Worm (Caenorhabditis elegans) whole organism, young adult: ENCODE data around the gene F23G4.1.

Experiments used
- B0336.3 ChIP-seq: fragments of 200-800 bp; sonication (Bioruptor generic); IDR thresholded peaks from 2 replicates; pipeline ENCODE4 v1.3.6; 2022; ENCODE audit warnings: missing genetic modification characterization, missing compliant biosample characterization
- C06A6.2 ChIP-seq: fragments of 200-800 bp; sonication (Bioruptor generic); conservative IDR thresholded peaks from 2 replicates; pipeline ENCODE4 v1.3.6; 2022; ENCODE audit warnings: missing genetic modification characterization, missing compliant biosample characterization
- F37B4.10 ChIP-seq: fragments of 200-800 bp; sonication (Bioruptor generic); IDR thresholded peaks from 2 replicates; pipeline ENCODE4 v1.3.6; 2022; ENCODE audit warnings: missing genetic modification characterization, missing compliant biosample characterization
- F57C9.4 ChIP-seq: sonication (generic microtip); optimal IDR thresholded peaks from 2 replicates; lab custom pipeline; 2017; ENCODE audit warnings: mild to moderate bottlenecking, missing genetic modification characterization, missing compliant biosample characterization
- K11D2.4 ChIP-seq: fragments of 200-800 bp; sonication (Bioruptor generic); IDR thresholded peaks from 2 replicates; pipeline ENCODE4 v1.3.6; 2022; ENCODE audit warnings: missing genetic modification reagents, missing genetic modification characterization, missing compliant biosample characterization
- K12H6.12 ChIP-seq: fragments of 200-800 bp; sonication (Bioruptor generic); optimal IDR thresholded peaks from 2 replicates; lab custom pipeline; 2018; ENCODE audit warnings: mild to moderate bottlenecking, missing genetic modification characterization, missing compliant biosample characterization
- Y53G8AR.9 ChIP-seq: fragments of 200-800 bp; sonication (Bioruptor generic); conservative IDR thresholded peaks from 2 replicates; pipeline ENCODE4 v1.3.6; 2022; ENCODE audit warnings: missing genetic modification reagents, missing genetic modification characterization, missing compliant biosample characterization
- Y56A3A.18 ChIP-seq: fragments of 200-800 bp; sonication (Bioruptor generic); IDR thresholded peaks from 2 replicates; pipeline ENCODE4 v1.3.6; 2022; ENCODE audit warnings: missing genetic modification reagents, missing genetic modification characterization, missing compliant biosample characterization
- akir-1 ChIP-seq: fragments of 200-800 bp; sonication (Bioruptor generic); optimal IDR thresholded peaks from 2 replicates; lab custom pipeline; 2018; ENCODE audit warnings: mild to moderate bottlenecking, missing genetic modification characterization, moderate library complexity, missing compliant biosample characterization
- aptf-2 ChIP-seq: fragments of 200-800 bp; sonication (Bioruptor generic); conservative IDR thresholded peaks from 2 replicates; pipeline ENCODE4 v1.3.6; 2022; ENCODE audit warnings: missing genetic modification reagents, missing genetic modification characterization, missing compliant biosample characterization
- athp-1 ChIP-seq: sonication (generic microtip); optimal IDR thresholded peaks from 2 replicates; lab custom pipeline; 2017; ENCODE audit warnings: mild to moderate bottlenecking, missing genetic modification characterization, missing compliant biosample characterization
- attf-5 ChIP-seq: fragments of 200-800 bp; sonication (Bioruptor generic); optimal IDR thresholded peaks from 2 replicates; lab custom pipeline; 2018; ENCODE audit warnings: mild to moderate bottlenecking, missing genetic modification characterization, missing compliant biosample characterization
- attf-6 ChIP-seq: fragments of 200-800 bp; sonication (Bioruptor generic); IDR thresholded peaks from 2 replicates; pipeline ENCODE4 v1.3.6; 2022; ENCODE audit warnings: missing genetic modification reagents, missing genetic modification characterization, missing compliant biosample characterization
- ceh-40 ChIP-seq: fragments of 200-800 bp; sonication (Bioruptor generic); IDR thresholded peaks from 2 replicates; pipeline ENCODE4 v1.3.6; 2022; ENCODE audit warnings: missing genetic modification characterization, missing compliant biosample characterization
- ceh-58 ChIP-seq: fragments of 200-800 bp; sonication (Bioruptor generic); IDR thresholded peaks from 2 replicates; pipeline ENCODE4 v1.3.6; 2022; ENCODE audit warnings: missing genetic modification characterization, missing compliant biosample characterization
- chd-7 ChIP-seq: sonication (generic microtip); optimal IDR thresholded peaks from 2 replicates; lab custom pipeline; 2016; ENCODE audit warnings: mild to moderate bottlenecking, missing genetic modification characterization, moderate library complexity, missing compliant biosample characterization
- dox-1 ChIP-seq: fragments of 200-800 bp; sonication (Bioruptor generic); IDR thresholded peaks from 2 replicates; pipeline ENCODE4 v1.3.6; 2022; ENCODE audit warnings: missing genetic modification reagents, missing genetic modification characterization, missing compliant biosample characterization
- dpff-1 ChIP-seq: sonication (generic microtip); optimal IDR thresholded peaks from 2 replicates; lab custom pipeline; 2017; ENCODE audit warnings: mild to moderate bottlenecking, missing genetic modification characterization, missing compliant biosample characterization
- egl-44 ChIP-seq: fragments of 200-800 bp; sonication (Bioruptor generic); IDR thresholded peaks from 2 replicates; pipeline ENCODE4 v1.3.6; 2022; ENCODE audit warnings: missing genetic modification reagents, missing genetic modification characterization, missing compliant biosample characterization
- egrh-3 ChIP-seq: fragments of 200-800 bp; sonication (Bioruptor generic); IDR thresholded peaks from 2 replicates; pipeline ENCODE4 v1.3.6; 2022; ENCODE audit warnings: missing genetic modification reagents, missing genetic modification characterization, missing compliant biosample characterization
- ekl-4 ChIP-seq: fragments of 200-800 bp; sonication (Bioruptor generic); IDR thresholded peaks from 2 replicates; pipeline ENCODE4 v1.3.6; 2022; ENCODE audit warnings: missing genetic modification reagents, missing genetic modification characterization, missing compliant biosample characterization
- him-1 ChIP-seq: sonication (generic microtip); optimal IDR thresholded peaks from 2 replicates; lab custom pipeline; 2016; ENCODE audit warnings: missing genotype, missing genetic modification reagents, missing genetic modification characterization, missing compliant biosample characterization
- hrde-1 ChIP-seq: sonication (generic microtip); optimal IDR thresholded peaks from 2 replicates; lab custom pipeline; 2016; ENCODE audit warnings: missing genetic modification characterization, mild to moderate bottlenecking, missing compliant biosample characterization, moderate library complexity, missing genotype, missing genetic modification reagents, borderline replicate concordance
- let-607 ChIP-seq, 2 experiments: fragments of 200-800 bp in 1 of 2; sonication (Bioruptor generic) in 1 of 2; sonication (generic microtip) in 1 of 2; optimal IDR thresholded peaks; 2 replicates each; lab custom pipeline; 2016 to 2018; ENCODE audit warnings: mild to moderate bottlenecking in 2 of 2, missing compliant biosample characterization in 2 of 2, missing genetic modification characterization in 2 of 2, moderate library complexity in 2 of 2, missing genotype in 1 of 2
- lin-26 ChIP-seq: fragments of 200-800 bp; sonication (Bioruptor generic); IDR thresholded peaks from 2 replicates; pipeline ENCODE4 v1.3.6; 2022; ENCODE audit warnings: missing genetic modification reagents, missing genetic modification characterization, missing compliant biosample characterization
- lin-54 ChIP-seq: fragments of 200-800 bp; sonication (Bioruptor generic); optimal IDR thresholded peaks from 2 replicates; lab custom pipeline; 2018; ENCODE audit warnings: mild to moderate bottlenecking, missing genetic modification characterization, missing compliant biosample characterization
- madf-10 ChIP-seq: sonication (generic microtip); optimal IDR thresholded peaks from 2 replicates; lab custom pipeline; 2016; ENCODE audit warnings: mild to moderate bottlenecking, missing genetic modification characterization, missing compliant biosample characterization
- madf-8 ChIP-seq: fragments of 200-800 bp; sonication (Bioruptor generic); conservative IDR thresholded peaks from 2 replicates; pipeline ENCODE4 v1.3.6; 2022; ENCODE audit warnings: missing genetic modification reagents, missing genetic modification characterization, missing compliant biosample characterization
- mel-28 ChIP-seq: sonication (generic microtip); optimal IDR thresholded peaks from 2 replicates; lab custom pipeline; 2016; ENCODE audit warnings: borderline replicate concordance, mild to moderate bottlenecking, missing genetic modification characterization, missing compliant biosample characterization
- nfya-2 ChIP-seq: fragments of 200-800 bp; sonication (Bioruptor generic); IDR thresholded peaks from 2 replicates; pipeline ENCODE4 v1.3.6; 2022; ENCODE audit warnings: missing genetic modification reagents, missing genetic modification characterization, missing compliant biosample characterization
- nhr-27 ChIP-seq: fragments of 200-800 bp; sonication (Bioruptor generic); optimal IDR thresholded peaks from 2 replicates; lab custom pipeline; 2018; ENCODE audit warnings: mild to moderate bottlenecking, missing genetic modification characterization, moderate library complexity, missing compliant biosample characterization
- pbrm-1 ChIP-seq: fragments of 200-800 bp; sonication (Bioruptor generic); IDR thresholded peaks from 2 replicates; pipeline ENCODE4 v1.3.6; 2022; ENCODE audit warnings: missing genetic modification reagents, missing genetic modification characterization, missing compliant biosample characterization
- pha-4 ChIP-seq: fragments of 150-350 bp; sonication (generic microtip); optimal IDR thresholded peaks from 2 replicates; lab custom pipeline; 2014; ENCODE audit warnings: missing biosample characterization, missing genetic modification reagents, missing genetic modification characterization
- rcor-1 ChIP-seq: fragments of 200-800 bp; sonication (Bioruptor generic); IDR thresholded peaks from 2 replicates; pipeline ENCODE4 v1.3.6; 2022; ENCODE audit warnings: missing genetic modification reagents, missing genetic modification characterization, missing compliant biosample characterization
- rec-8 ChIP-seq, 2 experiments: sonication (generic microtip); optimal IDR thresholded peaks; 2 replicates each; lab custom pipeline; 2016; ENCODE audit warnings: mild to moderate bottlenecking in 2 of 2, missing genetic modification characterization in 2 of 2, missing genetic modification reagents in 2 of 2, missing genotype in 2 of 2, missing biosample characterization in 1 of 2, missing compliant biosample characterization in 1 of 2, moderate library complexity in 1 of 2
- rpc-1 ChIP-seq, 2 experiments: fragments of 150-350 bp in 1 of 2; sonication (generic microtip) in 1 of 2; optimal IDR thresholded peaks; 2 replicates each; lab custom pipeline; 2014 to 2018; ENCODE audit warnings: missing biosample characterization in 1 of 2, missing genetic modification characterization in 1 of 2, missing genetic modification reagents in 1 of 2, missing genotype in 1 of 2
- snpc-1.1 ChIP-seq: sonication (generic microtip); optimal IDR thresholded peaks from 2 replicates; lab custom pipeline; 2017; ENCODE audit warnings: missing genetic modification characterization, mild to moderate bottlenecking, missing compliant biosample characterization, antibody characterized with exemption, moderate library complexity, missing genotype, missing genetic modification reagents; ENCODE audit not compliant: insufficient read depth
- snpc-4 ChIP-seq, 5 experiments: fragments of 150-350 bp in 1 of 5; sonication (generic microtip) in 4 of 5; optimal IDR thresholded peaks; 2 replicates each; lab custom pipeline; 2014 to 2018; ENCODE audit warnings: missing genetic modification characterization in 5 of 5, missing biosample characterization in 3 of 5, antibody characterized with exemption in 2 of 5, mild to moderate bottlenecking in 2 of 5, missing compliant biosample characterization in 2 of 5, missing genotype in 2 of 5, moderate library complexity in 2 of 5, missing genetic modification reagents in 1 of 5
- somi-1 ChIP-seq: fragments of 200-800 bp; sonication (Bioruptor generic); optimal IDR thresholded peaks from 2 replicates; lab custom pipeline; 2018; ENCODE audit warnings: mild to moderate bottlenecking, missing genetic modification characterization, missing compliant biosample characterization
- tbx-9 ChIP-seq: sonication (generic microtip); optimal IDR thresholded peaks from 2 replicates; lab custom pipeline; 2016; ENCODE audit warnings: borderline replicate concordance, missing genetic modification characterization, inconsistent platforms, missing compliant biosample characterization
- tlf-1 ChIP-seq: fragments of 200-800 bp; sonication (Bioruptor generic); optimal IDR thresholded peaks from 2 replicates; lab custom pipeline; 2018; ENCODE audit warnings: mild to moderate bottlenecking, missing genetic modification characterization, missing compliant biosample characterization
- unc-62 ChIP-seq: fragments of 150-350 bp; optimal IDR thresholded peaks from 2 replicates; lab custom pipeline; 2014; ENCODE audit warnings: missing biosample characterization, missing genetic modification reagents, missing genetic modification characterization
- zfh-2 ChIP-seq: fragments of 200-800 bp; sonication (Bioruptor generic); conservative IDR thresholded peaks from 2 replicates; pipeline ENCODE4 v1.3.6; 2022; ENCODE audit warnings: missing genetic modification reagents, missing genetic modification characterization, missing compliant biosample characterization
- ztf-18 ChIP-seq: sonication (generic microtip); optimal IDR thresholded peaks from 2 replicates; lab custom pipeline; 2016; ENCODE audit warnings: missing genotype, mild to moderate bottlenecking, missing genetic modification characterization, missing compliant biosample characterization

Gene F23G4.1

ce11 chrX:6609251-6609650 is 6.3 kb upstream of the F23G4.1 start (continued):
- no peak for TF ChIP-seq attf-6 (GFP tag; lab: Robert Waterston, UW)
- TF ChIP-seq athp-1 (tag; lab: Kevin White, UChicago) = no peak
- TF ChIP-seq dpff-1 (tag; lab: Kevin White, UChicago) = no peak
- TF ChIP-seq egrh-3 (GFP tag; lab: Robert Waterston, UW) = no peak
- no peak for TF ChIP-seq snpc-1.1
- peak; percentile 78 for TF ChIP-seq B0336.3 (GFP tag; lab: Robert Waterston, UW)
- TF ChIP-seq akir-1 (GFP tag; lab: Kevin White, UChicago) = no peak
- no peak for TF ChIP-seq rec-8 (tag; optimal IDR thresholded peaks at IDR 0.05; lab: Kevin White, UChicago)
- no peak for TF ChIP-seq rpc-1 (optimal IDR thresholded peaks at IDR 0.05; lab: Kevin White, UChicago)
- no peak for TF ChIP-seq rpc-1 (tag; optimal IDR thresholded peaks at IDR 0.05; lab: Kevin White, UChicago)
- peak; percentile 76; the same call in 1 of the 2 replicates for TF ChIP-seq Y53G8AR.9 (GFP tag; lab: Robert Waterston, UW)
- TF ChIP-seq zfh-2 (GFP tag; lab: Robert Waterston, UW) = no peak
- no peak for TF ChIP-seq hrde-1 (tag; lab: Kevin White, UChicago)
- TF ChIP-seq madf-8 = no peak
- TF ChIP-seq ceh-58 = no peak
- TF ChIP-seq let-607 (tag; optimal IDR thresholded peaks at IDR 0.05; lab: Kevin White, UChicago) = no peak
- no peak for TF ChIP-seq rcor-1 (GFP tag; lab: Robert Waterston, UW)
- no peak for TF ChIP-seq unc-62 (GFP tag; lab: Kevin White, UChicago)
- TF ChIP-seq dox-1 (GFP tag; lab: Robert Waterston, UW) = 0 out of 2 replicates have a peak, but pooled peaks have one; percentile 5
- TF ChIP-seq Y56A3A.18 (GFP tag; lab: Robert Waterston, UW) = peak; percentile 62; the same call in 1 of the 2 replicates
- no peak for TF ChIP-seq lin-26
- TF ChIP-seq tbx-9 (tag; lab: Kevin White, UChicago) = no peak
- no peak for TF ChIP-seq nhr-27
- no peak for TF ChIP-seq pbrm-1 (GFP tag; lab: Robert Waterston, UW)
- TF ChIP-seq ekl-4 (GFP tag; lab: Robert Waterston, UW) = peak; percentile 18; the same call in 1 of the 2 replicates
- TF ChIP-seq ztf-18 (tag; lab: Kevin White, UChicago) = no peak
- TF ChIP-seq F37B4.10 (GFP tag; lab: Robert Waterston, UW) = no peak
- TF ChIP-seq egl-44 (GFP tag; lab: Robert Waterston, UW) = no peak
- TF ChIP-seq madf-10 (tag; lab: Kevin White, UChicago) = peak; percentile 41
- TF ChIP-seq him-1 (tag; lab: Kevin White, UChicago) = no peak
- TF ChIP-seq K11D2.4 (GFP tag; lab: Robert Waterston, UW) = no peak
- TF ChIP-seq F57C9.4 (tag; lab: Kevin White, UChicago) = no peak
- no peak for TF ChIP-seq K12H6.12 (tag; lab: Kevin White, UChicago)
- TF ChIP-seq pha-4 (tag; lab: Kevin White, UChicago) = no peak
- no peak for TF ChIP-seq ceh-40 (GFP tag; lab: Robert Waterston, UW)
- TF ChIP-seq mel-28 (tag; lab: Kevin White, UChicago) = no peak
- no peak for TF ChIP-seq snpc-4 (GFP tag; optimal IDR thresholded peaks at IDR 0.05; lab: Kevin White, UChicago)
- no peak for TF ChIP-seq snpc-4 (tag; optimal IDR thresholded peaks at IDR 0.05; lab: Kevin White, UChicago)
- peak; percentile 4 for TF ChIP-seq chd-7
- TF ChIP-seq aptf-2 (GFP tag; lab: Robert Waterston, UW) = no peak
- TF ChIP-seq somi-1 (GFP tag; lab: Kevin White, UChicago) = no peak
- TF ChIP-seq C06A6.2 (GFP tag; lab: Robert Waterston, UW) = no peak
- TF ChIP-seq attf-5 (GFP tag; lab: Kevin White, UChicago) = no peak
- no peak for TF ChIP-seq lin-54 (GFP tag; lab: Kevin White, UChicago)
- no peak for TF ChIP-seq nfya-2
- TF ChIP-seq tlf-1 = peak; percentile 57
